Fruit fly (Drosophila melanogaster) whole organism, embryonic: ENCODE results near the gene CG8292.

Experiments used
- ATbp ChIP-seq: fragments of 200-800 bp; sonication (Bioruptor generic); optimal IDR thresholded peaks from 2 replicates; lab custom pipeline; 2017; ENCODE audit warnings: missing biosample characterization, mild to moderate bottlenecking, missing genetic modification characterization, missing genetic modification reagents
- Awh ChIP-seq: fragments of 200-800 bp; sonication (Bioruptor generic); IDR thresholded peaks from 2 replicates; pipeline ENCODE4, ENCODE4 v1.3.6; 2022; ENCODE audit warnings: missing biosample characterization, missing genetic modification characterization
- B-H2 ChIP-seq: fragments of 200-800 bp; sonication (Bioruptor generic); optimal IDR thresholded peaks from 2 replicates; lab custom pipeline; 2018; ENCODE audit warnings: missing biosample characterization, mild to moderate bottlenecking, missing genetic modification characterization
- C15 ChIP-seq: fragments of 200-800 bp; sonication (Bioruptor generic); IDR thresholded peaks from 3 replicates; pipeline ENCODE4 v1.3.6; 2022; ENCODE audit warnings: missing biosample characterization, missing genetic modification characterization
- CG1024 ChIP-seq: fragments of 200-800 bp; sonication (Bioruptor generic); IDR thresholded peaks from 2 replicates; pipeline ENCODE4 v1.3.6; 2022; ENCODE audit warnings: missing biosample characterization, missing genetic modification characterization
- CG11504 ChIP-seq: fragments of 200-800 bp; sonication (Bioruptor generic); optimal IDR thresholded peaks from 3 replicates; lab custom pipeline; 2019; ENCODE audit warnings: missing biosample characterization, mild to moderate bottlenecking, missing genetic modification characterization, moderate library complexity
- CG11696 ChIP-seq: fragments of 200-800 bp; sonication (Bioruptor generic); IDR thresholded peaks from 2 replicates; pipeline ENCODE4 v1.3.6; 2022; ENCODE audit warnings: missing biosample characterization, missing genetic modification characterization
- CG11723 ChIP-seq: fragments of 200-800 bp; sonication (Bioruptor generic); optimal IDR thresholded peaks from 2 replicates; lab custom pipeline; 2017; ENCODE audit warnings: missing biosample characterization, mild to moderate bottlenecking, missing genetic modification characterization
- CG12391 ChIP-seq: fragments of 200-800 bp; sonication (Bioruptor generic); optimal IDR thresholded peaks from 3 replicates; lab custom pipeline; 2018; ENCODE audit warnings: missing biosample characterization, mild to moderate bottlenecking, missing genetic modification characterization, moderate library complexity
- CG12659 ChIP-seq: fragments of 200-800 bp; sonication (Bioruptor generic); optimal IDR thresholded peaks from 3 replicates; lab custom pipeline; 2017; ENCODE audit warnings: mild to moderate bottlenecking, missing biosample characterization, missing genetic modification reagents, missing genetic modification characterization
- CG13296 ChIP-seq: fragments of 200-800 bp; sonication (Bioruptor generic); optimal IDR thresholded peaks from 3 replicates; lab custom pipeline; 2018; ENCODE audit warnings: missing biosample characterization, mild to moderate bottlenecking, missing genetic modification characterization
- CG17912 ChIP-seq: fragments of 200-800 bp; sonication (Bioruptor generic); optimal IDR thresholded peaks from 2 replicates; lab custom pipeline; 2018; ENCODE audit warnings: missing biosample characterization, mild to moderate bottlenecking, missing genetic modification characterization
- CG2202 ChIP-seq: fragments of 200-800 bp; sonication (Bioruptor generic); optimal IDR thresholded peaks from 2 replicates; lab custom pipeline; 2018; ENCODE audit warnings: missing biosample characterization, mild to moderate bottlenecking, missing genetic modification characterization
- CG2889 ChIP-seq: fragments of 200-800 bp; sonication (Bioruptor generic); IDR thresholded peaks from 3 replicates; pipeline ENCODE4 v1.3.6; 2022; ENCODE audit warnings: missing biosample characterization, missing genetic modification characterization
- CG30020 ChIP-seq: fragments of 200-800 bp; optimal IDR thresholded peaks from 2 replicates; lab custom pipeline; 2019; ENCODE audit warnings: missing biosample characterization, mild to moderate bottlenecking, missing genetic modification characterization, moderate library complexity
- CG33213 ChIP-seq: fragments of 200-800 bp; sonication (Bioruptor generic); optimal IDR thresholded peaks from 3 replicates; lab custom pipeline; 2016; ENCODE audit warnings: missing biosample characterization, missing genetic modification characterization
- CG33557 ChIP-seq: fragments of 200-800 bp; sonication (Bioruptor generic); optimal IDR thresholded peaks from 2 replicates; lab custom pipeline; 2019; ENCODE audit warnings: missing biosample characterization, mild to moderate bottlenecking, missing genetic modification characterization, moderate library complexity
- CG3995 ChIP-seq: fragments of 200-800 bp; sonication (Bioruptor generic); optimal IDR thresholded peaks from 3 replicates; lab custom pipeline; 2016; ENCODE audit warnings: missing biosample characterization, missing genetic modification characterization
- CG4617 ChIP-seq: fragments of 200-800 bp; sonication (Bioruptor generic); optimal IDR thresholded peaks from 3 replicates; lab custom pipeline; 2016; ENCODE audit warnings: missing biosample characterization, missing genetic modification characterization, borderline replicate concordance
- CG6654 ChIP-seq: fragments of 200-800 bp; sonication (Bioruptor generic); optimal IDR thresholded peaks from 2 replicates; lab custom pipeline; 2017; ENCODE audit warnings: missing biosample characterization, mild to moderate bottlenecking, missing genetic modification characterization
- CG8290 ChIP-seq, 3 experiments: fragments of 200-800 bp; sonication (Bioruptor generic); optimal IDR thresholded peaks; 2 replicates each; lab custom pipeline; 2016 to 2019; ENCODE audit warnings: missing biosample characterization in 3 of 3, missing genetic modification characterization in 3 of 3, mild to moderate bottlenecking in 2 of 3, moderate library complexity in 1 of 3
- CG9932 ChIP-seq: fragments of 200-800 bp; sonication (Bioruptor generic); IDR thresholded peaks from 2 replicates; pipeline ENCODE4 v1.3.6; 2022; ENCODE audit warnings: missing biosample characterization, missing genetic modification characterization
- Chrac-16 ChIP-seq: fragments of 200-800 bp; sonication (Bioruptor generic); optimal IDR thresholded peaks from 3 replicates; lab custom pipeline; 2016; ENCODE audit warnings: missing biosample characterization, missing genetic modification characterization
- D19B ChIP-seq: fragments of 200-800 bp; sonication (Bioruptor generic); optimal IDR thresholded peaks from 2 replicates; lab custom pipeline; 2017; ENCODE audit warnings: missing biosample characterization, mild to moderate bottlenecking, missing genetic modification characterization
- H2.0 ChIP-seq: fragments of 200-800 bp; sonication (Bioruptor generic); IDR thresholded peaks from 2 replicates; pipeline ENCODE4 v1.3.6; 2022; ENCODE audit warnings: missing biosample characterization, missing genetic modification characterization
- Max ChIP-seq: fragments of 200-800 bp; sonication (Bioruptor generic); optimal IDR thresholded peaks from 2 replicates; lab custom pipeline; 2016; ENCODE audit warnings: missing biosample characterization, mild to moderate bottlenecking, missing genetic modification characterization
- Mrtf ChIP-seq: fragments of 200-800 bp; sonication (Bioruptor generic); IDR thresholded peaks from 3 replicates; pipeline ENCODE4 v1.3.6; 2022; ENCODE audit warnings: missing biosample characterization, missing genetic modification characterization
- NK7.1 ChIP-seq: fragments of 200-800 bp; sonication (Bioruptor generic); optimal IDR thresholded peaks from 3 replicates; lab custom pipeline; 2016; ENCODE audit warnings: missing biosample characterization, missing genetic modification characterization
- Oli ChIP-seq: fragments of 200-800 bp; sonication (Bioruptor generic); optimal IDR thresholded peaks from 2 replicates; lab custom pipeline; 2018; ENCODE audit warnings: missing biosample characterization, mild to moderate bottlenecking, missing genetic modification characterization, moderate library complexity
- Rfx ChIP-seq: fragments of 200-800 bp; sonication (Bioruptor generic); IDR thresholded peaks from 2 replicates; pipeline ENCODE4 v1.3.6; 2022; ENCODE audit warnings: missing biosample characterization, missing genetic modification characterization
- Scr ChIP-seq: fragments of 200-800 bp; sonication (Bioruptor generic); IDR thresholded peaks from 2 replicates; pipeline ENCODE4 v1.3.6; 2022; ENCODE audit warnings: missing biosample characterization, missing genetic modification characterization; ENCODE audit not compliant: partially characterized antibody
- Stat92E ChIP-seq, 3 experiments: fragments of >200 bp in 2 of 3; fragments of 200-800 bp in 1 of 3; sonication (Bioruptor generic) in 1 of 3; optimal IDR thresholded peaks; 2 replicates each; lab custom pipeline; 2017 to 2019; ENCODE audit warnings: missing biosample characterization in 3 of 3, missing genetic modification characterization in 3 of 3, mild to moderate bottlenecking in 1 of 3, moderate library complexity in 1 of 3
- ato ChIP-seq: fragments of 200-800 bp; sonication (Bioruptor generic); IDR thresholded peaks from 2 replicates; pipeline ENCODE4 v1.3.6; 2022; ENCODE audit warnings: missing biosample characterization, missing genetic modification characterization; ENCODE audit not compliant: partially characterized antibody
- bowl ChIP-seq: fragments of 200-800 bp; sonication (Bioruptor generic); IDR thresholded peaks from 2 replicates; pipeline ENCODE4 v1.3.6; 2022; ENCODE audit warnings: missing biosample characterization, missing genetic modification characterization
- cg ChIP-seq: fragments of 200-800 bp; sonication (Bioruptor generic); optimal IDR thresholded peaks from 3 replicates; lab custom pipeline; 2019; ENCODE audit warnings: missing biosample characterization, mild to moderate bottlenecking, missing genetic modification characterization, moderate library complexity
- chn ChIP-seq: fragments of 200-800 bp; sonication (Bioruptor generic); optimal IDR thresholded peaks from 2 replicates; lab custom pipeline; 2016; ENCODE audit warnings: missing biosample characterization, missing genetic modification characterization
- ci ChIP-seq: fragments of 200-800 bp; sonication (Bioruptor generic); IDR thresholded peaks from 3 replicates; pipeline ENCODE4 v1.3.6; 2022; ENCODE audit warnings: missing biosample characterization, missing genetic modification characterization
- corto ChIP-seq: fragments of 200-800 bp; sonication (Bioruptor generic); optimal IDR thresholded peaks from 2 replicates; lab custom pipeline; 2016; ENCODE audit warnings: missing biosample characterization, mild to moderate bottlenecking, missing genetic modification characterization, moderate library complexity
- dan ChIP-seq: fragments of 200-800 bp; sonication (Bioruptor generic); IDR thresholded peaks from 2 replicates; pipeline ENCODE4 v1.3.6; 2022; ENCODE audit warnings: missing biosample characterization, missing genetic modification characterization
- dati ChIP-seq: fragments of 200-800 bp; sonication (Bioruptor generic); IDR thresholded peaks from 2 replicates; pipeline ENCODE4 v1.3.6; 2022; ENCODE audit warnings: missing biosample characterization, missing genetic modification characterization
- disco-r ChIP-seq: fragments of 200-800 bp; sonication (Bioruptor generic); optimal IDR thresholded peaks from 2 replicates; lab custom pipeline; 2016; ENCODE audit warnings: missing biosample characterization, missing genetic modification characterization
- dysf ChIP-seq: fragments of 200-800 bp; sonication (Bioruptor generic); IDR thresholded peaks from 3 replicates; pipeline ENCODE4 v1.3.6; 2022; ENCODE audit warnings: missing biosample characterization, missing genetic modification characterization
- en ChIP-seq: fragments of 200-800 bp; sonication (Bioruptor generic); optimal IDR thresholded peaks from 2 replicates; lab custom pipeline; 2016; ENCODE audit warnings: missing biosample characterization, missing genetic modification characterization
- lilli ChIP-seq: fragments of 200-800 bp; sonication (Bioruptor generic); optimal IDR thresholded peaks from 3 replicates; lab custom pipeline; 2016; ENCODE audit warnings: missing biosample characterization, missing genetic modification characterization
- mam ChIP-seq: fragments of 200-800 bp; sonication (Bioruptor generic); optimal IDR thresholded peaks from 3 replicates; lab custom pipeline; 2016; ENCODE audit warnings: missing biosample characterization, missing genetic modification characterization
- org-1 ChIP-seq: fragments of 200-800 bp; sonication (Bioruptor generic); optimal IDR thresholded peaks from 2 replicates; lab custom pipeline; 2017; ENCODE audit warnings: missing biosample characterization, missing genetic modification characterization
- prd ChIP-seq, 3 experiments: fragments of >200 bp in 2 of 3; fragments of 200-800 bp in 1 of 3; sonication (Bioruptor generic) in 1 of 3; optimal IDR thresholded peaks in 2 of 3; IDR thresholded peaks in 1 of 3; 2 replicates in 2 of 3; 3 replicates in 1 of 3; pipeline versions ENCODE4 v1.3.6 to Lab custom; 2017 to 2022; ENCODE audit warnings: missing biosample characterization in 1 of 3, missing genetic modification characterization in 1 of 3
- pum ChIP-seq: fragments of 200-800 bp; sonication (Bioruptor generic); optimal IDR thresholded peaks from 2 replicates; lab custom pipeline; 2016; ENCODE audit warnings: missing biosample characterization, missing genetic modification characterization
- row ChIP-seq: fragments of 200-800 bp; sonication (Bioruptor generic); IDR thresholded peaks from 3 replicates; pipeline ENCODE4 v1.3.6; 2022; ENCODE audit warnings: missing biosample characterization, missing genetic modification characterization
- vfl ChIP-seq: fragments of 200-800 bp; sonication (Bioruptor generic); optimal IDR thresholded peaks from 2 replicates; lab custom pipeline; 2016; ENCODE audit warnings: missing biosample characterization, missing genetic modification characterization

CG8292 gene

dm6 chr2L:8255406-8255805 is 37.6 kb upstream of the CG8292 start (continued):
- TF ChIP-seq row (peak; percentile 63; the same call in 2 of the 3 replicates), CG11504 (tag; lab: Kevin White, UChicago) (no peak), ci (GFP tag; lab: Robert Waterston, UW) (no peak), en (GFP tag; lab: Kevin White, UChicago) (no peak), CG12659 (GFP tag; lab: Kevin White, UChicago) (peak; percentile 14), H2.0 (no peak), CG1024 (no peak), CG11723 (GFP tag; lab: Kevin White, UChicago) (no peak), Chrac-16 (GFP tag; lab: Kevin White, UChicago) (no peak), B-H2 (GFP tag; lab: Kevin White, UChicago) (no peak), Scr (no peak), Max (GFP tag; lab: Kevin White, UChicago) (no peak), D19B (GFP tag; lab: Kevin White, UChicago) (peak; percentile 85), dysf (GFP tag; lab: Robert Waterston, UW) (0 out of 3 replicates have a peak, but pooled peaks have one; percentile 48), CG11696 (peak; percentile 32; the same call in 1 of the 2 replicates), prd (optimal IDR thresholded peaks at IDR 0.05; lab: Kevin White, UChicago) (no peak), prd (GFP tag; IDR thresholded peaks at IDR 0.05; lab: Robert Waterston, UW) (peak; percentile 27; the same call in 1 of the 3 replicates), corto (GFP tag; lab: Kevin White, UChicago) (no peak), pum (no peak), org-1 (GFP tag; lab: Kevin White, UChicago) (no peak), CG2202 (no peak), CG3995 (GFP tag; lab: Kevin White, UChicago) (no peak), cg (GFP tag; lab: Kevin White, UChicago) (no peak), CG12391 (tag; lab: Kevin White, UChicago) (peak; percentile 33), mam (GFP tag; lab: Kevin White, UChicago) (peak; percentile 3), CG4617 (no peak), chn (GFP tag; lab: Kevin White, UChicago) (no peak), ATbp (no peak), CG6654 (no peak), bowl (GFP tag; lab: Robert Waterston, UW) (no peak), NK7.1 (GFP tag; lab: Kevin White, UChicago) (no peak), C15 (GFP tag; lab: Robert Waterston, UW) (no peak), dati (GFP tag; lab: Robert Waterston, UW) (no peak), lilli (GFP tag; lab: Kevin White, UChicago) (no peak), CG17912 (no peak), CG2889 (GFP tag; lab: Robert Waterston, UW) (0 out of 3 replicates have a peak, but pooled peaks have one; percentile 22), Rfx (peak; percentile 41; the same call in 1 of the 2 replicates), CG30020 (tag; lab: Kevin White, UChicago) (no peak), vfl (no peak), CG13296 (GFP tag; lab: Kevin White, UChicago) (no peak), disco-r (GFP tag; lab: Kevin White, UChicago) (no peak), ato (GFP tag; lab: Robert Waterston, UW) (no peak), Oli (tag; lab: Kevin White, UChicago) (peak; percentile 18), CG9932 (peak; percentile 54), CG33557 (GFP tag; lab: Kevin White, UChicago) (no peak), CG33213 (GFP tag; lab: Kevin White, UChicago) (no peak), Awh (GFP tag; lab: Robert Waterston, UW) (peak; percentile 57; the same call in 1 of the 2 replicates), Mrtf (GFP tag; lab: Robert Waterston, UW) (no peak), dan (GFP tag; lab: Robert Waterston, UW) (no peak), Stat92E (GFP tag; optimal IDR thresholded peaks at IDR 0.05; lab: Kevin White, UChicago) (no peak), CG8290 (GFP tag; optimal IDR thresholded peaks at IDR 0.05; lab: Kevin White, UChicago) (no peak), CG8290 (tag; optimal IDR thresholded peaks at IDR 0.05; lab: Kevin White, UChicago) (no peak)
